Worm (Caenorhabditis elegans): Measurements from ENCODE around the gene F01F1.2.

- TF ChIP-seq T22C8.4 (GFP tag; IDR thresholded peaks at IDR 0.05) (no peak), flt-1 (GFP tag; IDR thresholded peaks at IDR 0.05) (no peak), med-1 (GFP tag; optimal IDR thresholded peaks at IDR 0.05; ENCODE audit: insufficient read depth) (no peak), klf-2 (GFP tag; conservative IDR thresholded peaks at IDR 0.05) (no peak), ztf-23 (GFP tag; IDR thresholded peaks at IDR 0.05) (no peak)
Observed at ce11 chrIII:5863774-5864173, 14.6 kb upstream of the F01F1.2 start, which contains the start of gene dnpp-1.
